Worm (Caenorhabditis elegans) whole organism, young adult: ENCODE results near the gene glb-3.

ENCODE experiments used
- D2030.7 ChIP-seq: fragments of 200-800 bp; sonication (Bioruptor generic); IDR thresholded peaks from 2 replicates; pipeline ENCODE4 v1.3.6; 2022; ENCODE audit warnings: missing genetic modification reagents, missing genetic modification characterization, missing compliant biosample characterization
- bed-1 ChIP-seq: fragments of 200-800 bp; sonication (Bioruptor generic); IDR thresholded peaks from 2 replicates; pipeline ENCODE4 v1.3.6; 2022; ENCODE audit warnings: missing genetic modification reagents, missing genetic modification characterization, missing compliant biosample characterization
- ceh-100 ChIP-seq: fragments of 200-800 bp; sonication (Bioruptor generic); IDR thresholded peaks from 2 replicates; pipeline ENCODE4 v1.3.6; 2022; ENCODE audit warnings: missing genetic modification reagents, missing genetic modification characterization, missing compliant biosample characterization
- dox-1 ChIP-seq: fragments of 200-800 bp; sonication (Bioruptor generic); IDR thresholded peaks from 2 replicates; pipeline ENCODE4 v1.3.6; 2022; ENCODE audit warnings: missing genetic modification reagents, missing genetic modification characterization, missing compliant biosample characterization
- hlh-26 ChIP-seq: fragments of 200-800 bp; sonication (Bioruptor generic); conservative IDR thresholded peaks from 2 replicates; pipeline ENCODE4 v1.3.6; 2022; ENCODE audit warnings: missing genetic modification reagents, missing genetic modification characterization, missing compliant biosample characterization
- nhr-179 ChIP-seq: sonication (generic microtip); optimal IDR thresholded peaks from 2 replicates; lab custom pipeline; 2016; ENCODE audit warnings: mild to moderate bottlenecking, missing genetic modification characterization, missing compliant biosample characterization
- ztf-28 ChIP-seq: fragments of 200-800 bp; sonication (Bioruptor generic); IDR thresholded peaks from 2 replicates; pipeline ENCODE4 v1.3.6; 2022; ENCODE audit warnings: missing genetic modification reagents, missing genetic modification characterization, missing compliant biosample characterization

ce11 chrV:11152333-11152732 lies 17.9 kb downstream of the glb-3 start, which contains the start of gene srg-39:
- TF ChIP-seq dox-1 (GFP tag; lab: Robert Waterston, UW) (no peak), D2030.7 (GFP tag; lab: Robert Waterston, UW) (no peak), nhr-179 (tag; lab: Kevin White, UChicago) (no peak), ztf-28 (GFP tag; lab: Robert Waterston, UW) (no peak), ceh-100 (GFP tag; lab: Robert Waterston, UW) (no peak), bed-1 (no peak), hlh-26 (no peak)
